Worm (Caenorhabditis elegans): ENCODE measurements around the gene ZK666.14.
A peak's percentile ranks its signal among the peaks of the same experiment; 100 is the strongest.

The ZK666.14 gene

DNA sequence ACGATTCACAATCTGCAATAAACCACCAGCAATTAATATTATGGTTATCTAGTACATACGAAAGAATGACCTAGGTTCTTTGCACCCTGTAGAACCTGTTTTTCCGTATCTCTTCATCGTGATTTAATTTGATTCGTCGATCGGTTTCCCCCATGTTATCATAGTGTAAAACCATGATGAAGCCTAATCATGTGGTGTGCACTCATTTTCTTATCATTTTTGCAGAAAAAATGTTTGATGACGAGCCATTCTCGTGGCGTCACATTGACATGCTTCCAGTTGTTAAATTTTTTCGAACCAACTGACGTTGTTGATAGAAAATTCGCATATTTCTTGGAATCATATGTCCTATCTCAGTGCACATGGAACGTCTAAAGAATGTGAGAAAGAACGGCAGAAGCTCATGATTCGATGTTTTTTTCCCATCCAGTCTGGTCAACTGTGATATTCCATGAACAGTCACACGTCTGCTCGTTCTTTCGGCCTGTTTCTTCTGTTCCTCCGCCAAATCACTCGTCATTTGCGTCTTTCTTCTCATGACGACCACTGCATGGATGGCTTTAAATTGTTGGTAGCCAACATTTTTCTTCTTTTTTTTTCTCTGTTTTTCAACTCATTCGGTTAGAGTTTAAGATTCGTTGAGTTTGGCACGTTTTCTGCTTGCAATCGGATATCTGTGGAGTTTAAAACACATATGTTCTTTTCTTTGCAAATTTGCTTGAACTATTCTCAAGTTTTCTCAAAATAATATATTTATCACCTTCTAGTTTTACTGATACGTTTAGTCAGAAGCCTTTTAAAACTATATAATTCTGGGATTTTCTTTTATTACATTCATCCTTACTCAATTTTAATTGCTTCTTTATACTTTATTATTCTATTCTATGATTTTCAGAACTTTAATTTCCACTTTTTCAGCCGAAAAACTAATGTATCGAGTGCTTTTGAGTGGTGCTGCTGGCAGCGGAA lies 46.9 kb upstream of the ZK666.14 start, which contains the start of gene ZK673.2 (continued):
- TF ChIP-seq cey-2 (tag; optimal IDR thresholded peaks at IDR 0.05; ENCODE audit: borderline replicate concordance, insufficient read depth), result peak; percentile 49
- peak; percentile 61 for TF ChIP-seq nhr-10 (tag; optimal IDR thresholded peaks at IDR 0.05)
- TF ChIP-seq gei-8 (GFP tag; optimal IDR thresholded peaks at IDR 0.05), result peak; percentile 57
- peak; percentile 26; the same call in 1 of the 2 replicates for TF ChIP-seq mdt-29 (GFP tag; IDR thresholded peaks at IDR 0.05)
- TF ChIP-seq dmd-8 (GFP tag; IDR thresholded peaks at IDR 0.05), result 0 out of 2 replicates have a peak, but pooled peaks have one; percentile 34
- peak; percentile 27; the same call in 1 of the 2 replicates for TF ChIP-seq ceh-20 (GFP tag; IDR thresholded peaks at IDR 0.05)
- peak; percentile 42 for TF ChIP-seq mes-2 (tag; optimal IDR thresholded peaks at IDR 0.05; ENCODE audit: poor library complexity, severe bottlenecking)
- TF ChIP-seq lsy-2 (tag; optimal IDR thresholded peaks at IDR 0.05), result peak in 1 of 2 experiments; percentile 28
- TF ChIP-seq dve-1 (tag; optimal IDR thresholded peaks at IDR 0.05; ENCODE audit: insufficient read depth), result peak; percentile 42
- TF ChIP-seq lin-39 (tag; optimal IDR thresholded peaks at IDR 0.05), result no peak
- TF ChIP-seq mdl-1 (tag; optimal IDR thresholded peaks at IDR 0.05), result peak; percentile 48 to 92
- TF ChIP-seq mxl-2 (GFP tag; conservative IDR thresholded peaks at IDR 0.05), result no peak
- peak; percentile 29 for TF ChIP-seq aha-1 (tag)
- TF ChIP-seq T26A8.4 (GFP tag; IDR thresholded peaks at IDR 0.05), result peak; percentile 10; the same call in 1 of the 2 replicates
- TF ChIP-seq unc-62 (GFP tag; optimal IDR thresholded peaks at IDR 0.05 in 1 of 2), result peak in 1 of 2 experiments; percentile 99
- TF ChIP-seq unc-62 (tag; optimal IDR thresholded peaks at IDR 0.05), result no peak
- TF ChIP-seq daf-16 (GFP tag; optimal IDR thresholded peaks at IDR 0.05), result peak in 1 of 2 experiments; percentile 28
- TF ChIP-seq daf-16 (tag; optimal IDR thresholded peaks at IDR 0.05), result peak; percentile 61
- TF ChIP-seq T20F7.1 (GFP tag; optimal IDR thresholded peaks at IDR 0.05), result peak; percentile 58
- no peak for TF ChIP-seq ceh-82 (tag; optimal IDR thresholded peaks at IDR 0.05)
- no peak for TF ChIP-seq fos-1 (tag; optimal IDR thresholded peaks at IDR 0.05)
- TF ChIP-seq lin-1 (GFP tag; IDR thresholded peaks at IDR 0.05), result peak; percentile 43; the same call in 1 of the 2 replicates
- TF ChIP-seq tra-1 (GFP tag; IDR thresholded peaks at IDR 0.05), result peak; percentile 67
- peak; percentile 68; the same call in 1 of the 2 replicates for TF ChIP-seq php-3 (GFP tag; IDR thresholded peaks at IDR 0.05)
- peak; percentile 32; the same call in 1 of the 2 replicates for TF ChIP-seq egl-43 (GFP tag; IDR thresholded peaks at IDR 0.05)
- TF ChIP-seq vab-7 (GFP tag; IDR thresholded peaks at IDR 0.05), result no peak
- TF ChIP-seq dmd-6 (GFP tag; IDR thresholded peaks at IDR 0.05), result peak; percentile 94
- TF ChIP-seq daf-8 (GFP tag; IDR thresholded peaks at IDR 0.05), result no peak

DNA sequence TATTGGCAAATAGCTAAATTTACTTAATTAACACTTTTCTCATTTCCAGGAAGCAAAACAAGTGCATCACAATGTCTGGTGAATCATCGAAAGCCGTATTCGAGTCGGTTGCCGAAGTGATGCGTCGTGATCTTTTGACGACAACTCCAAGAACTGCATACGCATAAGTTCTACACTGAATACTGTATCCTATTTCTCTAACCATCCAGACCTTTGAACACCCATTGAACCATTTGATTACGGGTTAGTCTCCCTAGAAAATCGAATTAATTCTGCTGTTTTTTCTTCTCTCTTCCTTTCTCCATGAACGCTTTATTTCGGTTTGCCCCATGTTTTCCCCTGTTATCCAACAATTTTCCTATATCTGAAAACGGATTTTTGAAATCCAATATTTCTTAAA lies 44.9 kb upstream of the ZK666.14 start, which contains the start of gene lin-56:
lin-56 (plus strand) TSS at position 301 of the 400 bp plus-strand sequence.
- TF ChIP-seq daf-16 (GFP tag; optimal IDR thresholded peaks at IDR 0.05) (no peak), daf-16 (tag; optimal IDR thresholded peaks at IDR 0.05) (no peak), nhr-11 (tag; optimal IDR thresholded peaks at IDR 0.05) (no peak), aha-1 (tag) (peak; percentile 54)

DNA sequence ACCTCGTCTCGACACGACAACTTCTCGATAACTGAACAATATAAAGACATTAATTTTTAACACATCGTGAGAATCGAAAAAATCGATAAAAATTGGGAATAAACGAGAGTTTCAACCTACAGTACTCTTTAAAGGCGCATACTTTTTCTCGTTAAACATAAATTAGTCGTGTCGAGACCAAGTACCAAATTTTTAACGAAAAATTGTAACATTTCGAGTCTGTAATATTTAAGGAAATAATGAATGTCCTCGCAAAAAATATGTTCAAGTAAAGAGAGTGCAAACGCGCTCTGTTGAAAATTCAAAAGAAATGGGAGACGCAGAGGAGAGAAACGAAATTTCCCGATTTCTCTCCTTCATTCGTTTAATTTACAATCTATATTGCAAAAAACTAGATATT lies 44.2 kb upstream of the ZK666.14 start:
- no peak for TF ChIP-seq F37D6.2 (tag; optimal IDR thresholded peaks at IDR 0.05)
- TF ChIP-seq ztf-7 (tag; optimal IDR thresholded peaks at IDR 0.05), result no peak
- no peak for TF ChIP-seq ceh-44 (GFP tag; IDR thresholded peaks at IDR 0.05)
- peak; percentile 12 for TF ChIP-seq nhr-25 (tag; optimal IDR thresholded peaks at IDR 0.05; ENCODE audit: borderline replicate concordance, insufficient read depth)
- no peak for TF ChIP-seq ztf-11 (tag; optimal IDR thresholded peaks at IDR 0.05)
- no peak for TF ChIP-seq unc-62 (GFP tag; optimal IDR thresholded peaks at IDR 0.05 in 1 of 2)
- no peak for TF ChIP-seq unc-62 (tag; optimal IDR thresholded peaks at IDR 0.05)
- TF ChIP-seq madf-5 (GFP tag; IDR thresholded peaks at IDR 0.05), result no peak
- no peak for TF ChIP-seq nhr-42 (GFP tag; IDR thresholded peaks at IDR 0.05)
- no peak for TF ChIP-seq duxl-1 (tag; optimal IDR thresholded peaks at IDR 0.05; ENCODE audit: poor library complexity)
- TF ChIP-seq dpl-1 (GFP tag; optimal IDR thresholded peaks at IDR 0.05), result no peak
- no peak for TF ChIP-seq R02D3.7 (tag; optimal IDR thresholded peaks at IDR 0.05)
- no peak for TF ChIP-seq cey-2 (tag; optimal IDR thresholded peaks at IDR 0.05; ENCODE audit: borderline replicate concordance, insufficient read depth)
- no peak for TF ChIP-seq rbr-2 (tag; optimal IDR thresholded peaks at IDR 0.05)
- no peak for TF ChIP-seq ceh-20 (GFP tag; IDR thresholded peaks at IDR 0.05)
- no peak for TF ChIP-seq dmd-9 (GFP tag; IDR thresholded peaks at IDR 0.05)
- no peak for TF ChIP-seq ctbp-1 (GFP tag; IDR thresholded peaks at IDR 0.05)
- no peak for TF ChIP-seq D1046.2 (GFP tag; IDR thresholded peaks at IDR 0.05)
- TF ChIP-seq zip-11 (GFP tag; IDR thresholded peaks at IDR 0.05), result no peak
- TF ChIP-seq ceh-32 (tag; optimal IDR thresholded peaks at IDR 0.05; ENCODE audit: poor library complexity), result no peak
- TF ChIP-seq fkh-10 (GFP tag; optimal IDR thresholded peaks at IDR 0.05), result no peak

Data from whole organism, L4 larva.